Worm (Caenorhabditis elegans) whole organism, mixed stage, embryonic: Measurements from ENCODE around the gene smc-5.

ENCODE experiments used
- M03D4.4 ChIP-seq: sonication (generic microtip); optimal IDR thresholded peaks from 2 replicates; lab custom pipeline; 2017; ENCODE audit warnings: mild to moderate bottlenecking, missing genetic modification characterization, missing compliant biosample characterization
- bed-3 ChIP-seq: fragments of 200-800 bp; sonication (Bioruptor generic); optimal IDR thresholded peaks from 3 replicates; lab custom pipeline; 2018; ENCODE audit warnings: mild to moderate bottlenecking, missing genetic modification characterization, moderate library complexity, missing compliant biosample characterization
- blmp-1 ChIP-seq: fragments of 150-350 bp; optimal IDR thresholded peaks from 2 replicates; lab custom pipeline; 2014; ENCODE audit warnings: missing biosample characterization, missing genetic modification characterization
- ceh-39 ChIP-seq: fragments of 150-350 bp; optimal IDR thresholded peaks from 2 replicates; lab custom pipeline; 2014; ENCODE audit warnings: missing biosample characterization, missing genetic modification characterization
- ceh-43 ChIP-seq: fragments of 200-800 bp; sonication (Bioruptor generic); optimal IDR thresholded peaks from 2 replicates; lab custom pipeline; 2018; ENCODE audit warnings: mild to moderate bottlenecking, missing genetic modification characterization, moderate library complexity, missing compliant biosample characterization
- ceh-83 ChIP-seq: fragments of 200-800 bp; sonication (Bioruptor generic); optimal IDR thresholded peaks from 2 replicates; lab custom pipeline; 2018; ENCODE audit warnings: mild to moderate bottlenecking, missing genetic modification characterization, missing compliant biosample characterization
- ces-1 ChIP-seq: fragments of 150-350 bp; optimal IDR thresholded peaks from 2 replicates; lab custom pipeline; 2014; ENCODE audit warnings: missing biosample characterization, missing genetic modification reagents, missing genetic modification characterization
- cnd-1 ChIP-seq: fragments of 200-800 bp; sonication (Bioruptor generic); optimal IDR thresholded peaks from 2 replicates; lab custom pipeline; 2018; ENCODE audit warnings: mild to moderate bottlenecking, missing genetic modification characterization, missing compliant biosample characterization
- drap-1 ChIP-seq: fragments of 200-800 bp; sonication (Bioruptor generic); optimal IDR thresholded peaks from 3 replicates; lab custom pipeline; 2018; ENCODE audit warnings: mild to moderate bottlenecking, missing genetic modification characterization, missing compliant biosample characterization
- elt-1 ChIP-seq: sonication (generic microtip); optimal IDR thresholded peaks from 2 replicates; lab custom pipeline; 2017; ENCODE audit warnings: missing genetic modification characterization, mild to moderate bottlenecking, missing compliant biosample characterization, antibody characterized with exemption, moderate library complexity, borderline replicate concordance; ENCODE audit not compliant: insufficient read depth
- elt-3 ChIP-seq: fragments of 150-350 bp; optimal IDR thresholded peaks from 2 replicates; lab custom pipeline; 2014; ENCODE audit warnings: missing biosample characterization, missing genetic modification characterization
- flh-1 ChIP-seq: fragments of 200-800 bp; sonication (Bioruptor generic); optimal IDR thresholded peaks from 2 replicates; lab custom pipeline; 2018; ENCODE audit warnings: mild to moderate bottlenecking, missing genetic modification characterization, moderate library complexity, missing compliant biosample characterization
- ham-2 ChIP-seq: fragments of 200-800 bp; sonication (Bioruptor generic); optimal IDR thresholded peaks from 2 replicates; lab custom pipeline; 2018; ENCODE audit warnings: mild to moderate bottlenecking, missing genetic modification characterization, missing compliant biosample characterization
- hlh-1 ChIP-seq: fragments of 150-350 bp; optimal IDR thresholded peaks from 2 replicates; lab custom pipeline; 2014; ENCODE audit warnings: missing biosample characterization, missing genetic modification reagents, missing genetic modification characterization
- lin-13 ChIP-seq: fragments of 150-350 bp; optimal IDR thresholded peaks from 2 replicates; lab custom pipeline; 2014; ENCODE audit warnings: missing biosample characterization, missing genetic modification characterization
- lsy-2 ChIP-seq: fragments of 150-350 bp; optimal IDR thresholded peaks from 2 replicates; lab custom pipeline; 2014; ENCODE audit warnings: missing biosample characterization, missing genetic modification characterization
- mab-5 ChIP-seq: fragments of 150-350 bp; optimal IDR thresholded peaks from 2 replicates; lab custom pipeline; 2014; ENCODE audit warnings: missing biosample characterization, missing genetic modification characterization
- mep-1 ChIP-seq: fragments of 150-350 bp; optimal IDR thresholded peaks from 2 replicates; lab custom pipeline; 2017; ENCODE audit warnings: missing biosample characterization, missing genetic modification reagents, missing genetic modification characterization, inconsistent platforms
- mls-2 ChIP-seq: sonication (generic microtip); optimal IDR thresholded peaks from 2 replicates; lab custom pipeline; 2016; ENCODE audit warnings: mild to moderate bottlenecking, missing genetic modification characterization, moderate library complexity, missing compliant biosample characterization
- nhr-12 ChIP-seq: fragments of 150-350 bp; optimal IDR thresholded peaks from 2 replicates; lab custom pipeline; 2014; ENCODE audit warnings: missing biosample characterization, missing genetic modification characterization
- nhr-2 ChIP-seq: fragments of 150-350 bp; optimal IDR thresholded peaks from 2 replicates; lab custom pipeline; 2014; ENCODE audit warnings: missing biosample characterization, missing genetic modification characterization
- nhr-237 ChIP-seq: fragments of 150-350 bp; optimal IDR thresholded peaks from 2 replicates; lab custom pipeline; 2014; ENCODE audit warnings: missing biosample characterization, missing genetic modification characterization
- nhr-76 ChIP-seq: sonication (generic microtip); optimal IDR thresholded peaks from 2 replicates; lab custom pipeline; 2017; ENCODE audit warnings: missing biosample characterization, missing genetic modification characterization
- pha-4 ChIP-seq: fragments of 150-350 bp; optimal IDR thresholded peaks from 2 replicates; lab custom pipeline; 2018; ENCODE audit warnings: missing biosample characterization, missing genetic modification reagents, missing genetic modification characterization
- sem-2 ChIP-seq: fragments of 200-800 bp; sonication (Bioruptor generic); optimal IDR thresholded peaks from 2 replicates; lab custom pipeline; 2018; ENCODE audit warnings: mild to moderate bottlenecking, missing genetic modification characterization, missing compliant biosample characterization
- snpc-4 ChIP-seq: fragments of 150-350 bp; optimal IDR thresholded peaks from 2 replicates; lab custom pipeline; 2014; ENCODE audit warnings: missing biosample characterization, missing genetic modification characterization
- sptf-1 ChIP-seq: sonication (generic microtip); optimal IDR thresholded peaks from 2 replicates; lab custom pipeline; 2017; ENCODE audit warnings: mild to moderate bottlenecking, missing genetic modification characterization, moderate library complexity, missing compliant biosample characterization
- tbx-8 ChIP-seq: fragments of 200-800 bp; sonication (Bioruptor generic); optimal IDR thresholded peaks from 2 replicates; lab custom pipeline; 2018; ENCODE audit warnings: mild to moderate bottlenecking, missing genetic modification characterization, moderate library complexity, missing compliant biosample characterization
- unc-120 ChIP-seq: sonication (generic microtip); optimal IDR thresholded peaks from 2 replicates; lab custom pipeline; 2017; ENCODE audit warnings: missing genetic modification characterization, missing compliant biosample characterization; ENCODE audit not compliant: poor library complexity, severe bottlenecking
- unc-39 ChIP-seq: fragments of 150-350 bp; optimal IDR thresholded peaks from 2 replicates; lab custom pipeline; 2014; ENCODE audit warnings: missing biosample characterization, missing genetic modification characterization
- unc-62 ChIP-seq: fragments of 150-350 bp; optimal IDR thresholded peaks from 2 replicates; lab custom pipeline; 2014; ENCODE audit warnings: missing biosample characterization, missing genetic modification reagents, missing genetic modification characterization
- ztf-11 ChIP-seq: fragments of 150-350 bp; optimal IDR thresholded peaks from 2 replicates; lab custom pipeline; 2014; ENCODE audit warnings: missing biosample characterization, missing genetic modification characterization

The smc-5 gene

DNA sequence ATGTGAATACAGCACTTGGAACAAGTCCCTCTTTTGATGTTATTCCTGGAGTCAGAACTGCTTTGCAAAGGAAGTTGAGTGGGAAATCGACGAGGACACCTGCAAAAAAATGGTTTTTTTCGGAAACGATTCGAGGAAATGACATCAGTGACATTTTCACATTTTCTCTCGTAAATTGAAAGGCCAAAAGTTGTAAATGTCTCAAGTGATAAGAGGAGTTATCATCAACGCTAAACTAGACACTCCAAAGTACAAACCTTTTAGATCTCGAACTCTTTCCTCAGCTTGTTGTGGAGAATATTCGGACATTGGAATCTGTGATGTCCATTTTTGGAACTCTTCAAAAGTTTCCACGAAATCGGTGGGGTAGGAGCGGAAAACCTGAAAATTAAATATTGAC, 22.3 kb downstream of the smc-5 start:
- no peak for TF ChIP-seq ztf-11 (tag; lab: Kevin White, UChicago)
- TF ChIP-seq pha-4 (tag; lab: Kevin White, UChicago): no peak
- no peak for TF ChIP-seq bed-3 (GFP tag; lab: Kevin White, UChicago)
- TF ChIP-seq M03D4.4: no peak
- TF ChIP-seq nhr-237 (tag; lab: Kevin White, UChicago): no peak
- no peak for TF ChIP-seq elt-1
- TF ChIP-seq unc-62 (GFP tag; lab: Kevin White, UChicago): no peak
- no peak for TF ChIP-seq mls-2 (tag; lab: Kevin White, UChicago)
- no peak for TF ChIP-seq drap-1
- TF ChIP-seq snpc-4: no peak
- no peak for TF ChIP-seq flh-1 (GFP tag; lab: Kevin White, UChicago)
- no peak for TF ChIP-seq lsy-2 (tag; lab: Kevin White, UChicago)
- no peak for TF ChIP-seq lin-13 (tag; lab: Kevin White, UChicago)

DNA sequence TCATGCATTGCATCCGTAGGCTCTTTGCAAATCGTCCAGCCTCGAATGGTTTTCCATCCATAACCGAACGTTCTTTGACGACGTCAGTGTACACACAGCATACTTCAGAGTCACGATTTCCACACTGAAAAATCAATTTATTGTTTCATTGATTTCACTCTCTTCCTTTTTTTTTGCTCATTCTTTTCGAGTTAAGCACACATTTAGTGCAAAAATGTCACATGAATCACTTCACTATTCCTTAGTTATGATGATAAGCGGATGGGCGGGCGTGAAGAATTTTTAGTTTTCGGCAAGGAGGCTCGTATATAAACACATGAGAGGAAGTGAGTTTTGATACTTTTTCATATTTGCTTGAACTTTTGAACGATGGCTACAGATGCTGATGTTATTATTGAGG, 23.5 kb downstream of the smc-5 start, which contains the start of gene txt-9:
Gene txt-9, plus strand, starts transcription at position 336 of the 400 bp plus-strand sequence.
- no peak for TF ChIP-seq M03D4.4

DNA sequence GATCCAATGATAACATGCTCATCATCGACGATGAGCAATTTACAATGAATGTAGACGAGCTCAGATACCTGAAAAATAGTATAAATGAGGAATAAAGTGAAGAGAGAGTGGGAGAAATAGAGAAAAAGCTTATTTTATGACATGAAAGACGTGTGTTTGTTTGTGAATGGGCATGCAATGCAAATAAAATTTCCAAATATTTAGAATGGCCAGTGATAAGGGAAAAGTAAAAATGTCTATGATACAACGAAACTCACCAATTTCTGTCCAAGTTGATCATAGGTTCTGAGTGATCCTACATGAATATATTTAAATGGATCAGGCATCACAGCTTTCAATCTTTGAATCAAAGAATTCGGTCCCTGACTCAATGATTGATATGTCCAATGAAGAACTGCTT, 24.2 kb downstream of the smc-5 start:
- no peak for TF ChIP-seq blmp-1
- no peak for TF ChIP-seq nhr-12
- no peak for TF ChIP-seq elt-3 (tag; lab: Kevin White, UChicago)
- TF ChIP-seq M03D4.4: no peak
- TF ChIP-seq drap-1: no peak
- TF ChIP-seq hlh-1: no peak
- no peak for TF ChIP-seq ceh-39 (tag; lab: Kevin White, UChicago)
- no peak for TF ChIP-seq ceh-43 (GFP tag; lab: Kevin White, UChicago)
- TF ChIP-seq cnd-1 (tag; lab: Kevin White, UChicago): no peak
- no peak for TF ChIP-seq nhr-76 (tag; lab: Kevin White, UChicago)
- no peak for TF ChIP-seq sem-2
- no peak for TF ChIP-seq tbx-8 (GFP tag; lab: Kevin White, UChicago)
- TF ChIP-seq nhr-2 (tag; lab: Kevin White, UChicago): no peak
- no peak for TF ChIP-seq ztf-11 (tag; lab: Kevin White, UChicago)
- no peak for TF ChIP-seq ham-2 (GFP tag; lab: Kevin White, UChicago)
- TF ChIP-seq unc-62 (GFP tag; lab: Kevin White, UChicago): no peak
- TF ChIP-seq, all 35 proteins: peak for 0

DNA sequence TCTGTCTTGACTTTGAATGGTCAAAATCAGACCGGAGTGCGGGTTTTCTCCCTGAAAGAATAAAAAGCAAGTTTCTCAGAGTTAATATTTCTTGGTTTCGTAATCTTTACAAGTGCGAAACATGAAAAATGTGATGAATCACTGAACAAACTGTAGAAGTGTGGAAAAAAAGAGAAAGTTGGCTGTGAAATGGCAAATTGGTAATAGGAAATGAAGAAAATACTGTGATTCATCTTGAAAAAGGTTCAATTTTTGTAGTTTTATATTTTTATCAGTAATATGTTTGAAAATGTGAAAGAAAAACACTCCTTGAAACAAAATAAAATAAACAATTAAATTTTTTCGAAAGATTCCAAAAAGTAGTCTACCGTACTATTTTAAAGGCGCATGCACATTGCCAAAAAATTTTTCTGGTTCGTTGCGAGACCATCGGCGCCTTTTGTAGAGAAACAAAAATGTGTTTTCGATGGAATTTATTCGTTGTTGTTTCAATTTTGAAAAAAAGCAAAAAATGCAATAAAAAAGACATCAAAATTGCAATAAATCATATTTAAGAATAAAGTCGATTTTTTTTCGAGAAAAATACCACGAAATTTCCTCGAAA, 29.8 kb downstream of the smc-5 start, which contains the start of gene pld-1:
Gene pld-1, minus strand, starts transcription at position 51 of the 604 bp plus-strand sequence.
- no peak for TF ChIP-seq lin-13 (tag; lab: Kevin White, UChicago)
- no peak for TF ChIP-seq tbx-8 (GFP tag; lab: Kevin White, UChicago)
- TF ChIP-seq pha-4 (tag; lab: Kevin White, UChicago): no peak
- TF ChIP-seq hlh-1: no peak
- TF ChIP-seq unc-39 (tag; lab: Kevin White, UChicago): no peak
- TF ChIP-seq flh-1 (GFP tag; lab: Kevin White, UChicago): no peak
- no peak for TF ChIP-seq drap-1
- TF ChIP-seq mab-5 (tag; lab: Kevin White, UChicago): no peak
- no peak for TF ChIP-seq ceh-39 (tag; lab: Kevin White, UChicago)
- no peak for TF ChIP-seq cnd-1 (tag; lab: Kevin White, UChicago)
- TF ChIP-seq blmp-1: no peak
- TF ChIP-seq unc-120 (tag; lab: Kevin White, UChicago): no peak
- no peak for TF ChIP-seq mep-1 (tag; lab: Kevin White, UChicago)

- peak; percentile 96 for TF ChIP-seq pha-4 (tag; lab: Kevin White, UChicago)
- no peak for TF ChIP-seq elt-1
- TF ChIP-seq ces-1 (GFP tag; lab: Kevin White, UChicago): peak; percentile 49
- peak; percentile 26 for TF ChIP-seq unc-120 (tag; lab: Kevin White, UChicago)
- no peak for TF ChIP-seq bed-3 (GFP tag; lab: Kevin White, UChicago)
- no peak for TF ChIP-seq lsy-2 (tag; lab: Kevin White, UChicago)
- no peak for TF ChIP-seq elt-3 (tag; lab: Kevin White, UChicago)
- TF ChIP-seq mls-2 (tag; lab: Kevin White, UChicago): peak; percentile 43
- peak; percentile 69 for TF ChIP-seq nhr-237 (tag; lab: Kevin White, UChicago)
- TF ChIP-seq ham-2 (GFP tag; lab: Kevin White, UChicago): peak; percentile 76
- no peak for TF ChIP-seq mab-5 (tag; lab: Kevin White, UChicago)
- TF ChIP-seq ceh-83: no peak
- no peak for TF ChIP-seq snpc-4
- TF ChIP-seq M03D4.4: peak; percentile 16
- no peak for TF ChIP-seq unc-39 (tag; lab: Kevin White, UChicago)
- TF ChIP-seq blmp-1: no peak
- TF ChIP-seq sptf-1 (tag; lab: Kevin White, UChicago): peak; percentile 14
- TF ChIP-seq mep-1 (tag; lab: Kevin White, UChicago): peak; percentile 45
- no peak for TF ChIP-seq tbx-8 (GFP tag; lab: Kevin White, UChicago)
- TF ChIP-seq drap-1: no peak
- TF ChIP-seq ceh-43 (GFP tag; lab: Kevin White, UChicago): no peak
- no peak for TF ChIP-seq unc-62 (GFP tag; lab: Kevin White, UChicago)
- TF ChIP-seq, all 35 proteins: peak for 9
Measured at ce11 chrII:5092362-5093281, 30.7 kb downstream of the smc-5 start, which contains the start of gene C04G6.2. Gene C04G6.2 (plus strand): TSS chrII:5093231.
